Worm (Caenorhabditis elegans): ENCODE measurements around the gene wbp-2.

- no peak for TF ChIP-seq alr-1 (tag; optimal IDR thresholded peaks at IDR 0.05)
- TF ChIP-seq aly-2 (tag; optimal IDR thresholded peaks at IDR 0.05): no peak
- TF ChIP-seq nhr-12 (tag; optimal IDR thresholded peaks at IDR 0.05): no peak
- no peak for TF ChIP-seq egl-27 (tag; optimal IDR thresholded peaks at IDR 0.05)
These were observed 17.9 kb downstream of the wbp-2 start for ce11 chrII:9347444-9347843.

All from whole organism, L2 larva.